Fruit fly (Drosophila melanogaster): ENCODE results near the gene CG31548.

- TF ChIP-seq Myc (optimal IDR thresholded peaks at IDR 0.05) (no peak), h (optimal IDR thresholded peaks at IDR 0.05) (no peak), insv (optimal IDR thresholded peaks at IDR 0.05) (no peak)
These were observed 1.1 kb downstream of the CG31548 start, which contains the start of gene CG31546 for dm6 chr3R:5635524-5635923.

Measured in Kc167 (cell line).